Worm (Caenorhabditis elegans) whole organism, L2 larva: ENCODE measurements around the gene dyf-19.

Experiments used
- R02D3.7 ChIP-seq: fragments of 150-350 bp; optimal IDR thresholded peaks from 2 replicates; lab custom pipeline; 2014; ENCODE audit warnings: missing biosample characterization, missing genetic modification characterization
- unc-39 ChIP-seq: fragments of 150-350 bp; optimal IDR thresholded peaks from 2 replicates; lab custom pipeline; 2014; ENCODE audit warnings: missing biosample characterization, missing genetic modification characterization
- unc-62 ChIP-seq: fragments of 150-350 bp; optimal IDR thresholded peaks from 2 replicates; lab custom pipeline; 2014; ENCODE audit warnings: missing biosample characterization, missing genetic modification reagents, missing genetic modification characterization

ce11 chrV:19673298-19673903 is 48.6 kb downstream of the dyf-19 start:
- TF ChIP-seq R02D3.7 (no peak), unc-39 (no peak), unc-62 (GFP tag; lab: Kevin White, UChicago) (no peak)
